Worm (Caenorhabditis elegans) whole organism, L3 larva: ENCODE results near the gene R05H5.7.

Source experiments
- aly-2 ChIP-seq: fragments of 150-350 bp; optimal IDR thresholded peaks from 2 replicates; lab custom pipeline; 2014; ENCODE audit warnings: missing biosample characterization, missing genetic modification characterization
- fkh-10 ChIP-seq: sonication (generic microtip); optimal IDR thresholded peaks from 2 replicates; lab custom pipeline; 2017; ENCODE audit warnings: missing biosample characterization, missing genetic modification reagents, missing genetic modification characterization
- nhr-11 ChIP-seq: fragments of 150-350 bp; optimal IDR thresholded peaks from 2 replicates; lab custom pipeline; 2014; ENCODE audit warnings: missing biosample characterization, missing genetic modification characterization
- tbx-2 ChIP-seq: sonication (generic microtip); optimal IDR thresholded peaks from 2 replicates; lab custom pipeline; 2016; ENCODE audit warnings: mild to moderate bottlenecking, missing genetic modification characterization, missing compliant biosample characterization

DNA sequence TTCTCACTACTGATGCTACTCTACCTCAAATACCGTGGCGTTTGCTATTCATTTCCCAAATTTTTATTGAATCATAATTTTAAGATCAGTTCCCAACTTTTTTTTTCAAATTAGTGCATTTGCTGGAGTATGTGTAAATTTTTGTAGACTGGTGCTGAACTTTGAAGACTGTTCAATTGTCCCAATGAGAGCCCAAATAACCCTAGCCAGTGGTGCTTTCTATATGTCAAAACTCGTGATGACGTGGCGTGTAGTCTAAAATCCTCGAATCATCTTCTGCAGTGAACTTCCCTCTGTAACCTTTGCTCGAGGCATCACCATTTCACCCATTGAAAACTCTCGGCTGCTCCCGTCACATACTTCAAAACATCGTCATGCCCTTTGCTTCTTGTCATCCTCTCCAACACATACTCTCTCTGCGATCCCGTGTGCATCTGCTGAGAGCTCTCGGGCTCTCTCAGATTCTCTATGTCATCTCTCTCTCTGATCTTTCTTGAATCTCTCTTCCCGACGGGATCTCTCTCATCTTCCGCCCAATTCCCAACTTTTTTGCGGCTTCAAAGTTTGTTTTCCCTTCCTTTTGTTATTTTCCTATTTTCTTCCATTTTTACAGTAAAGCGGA is 12.2 kb downstream of the R05H5.7 start:
- no peak for TF ChIP-seq fkh-10 (GFP tag; lab: Kevin White, UChicago)
- peak; percentile 43 for TF ChIP-seq nhr-11 (tag; lab: Kevin White, UChicago)
- no peak for TF ChIP-seq aly-2
- TF ChIP-seq tbx-2, result no peak
